Fruit fly (Drosophila melanogaster) whole organism, prepupa: ENCODE results near the gene CG4733.

Experiments used
- CG3032 ChIP-seq: fragments of 200-800 bp; optimal IDR thresholded peaks from 2 replicates; lab custom pipeline; 2019; ENCODE audit warnings: missing biosample characterization, mild to moderate bottlenecking, missing genetic modification characterization, moderate library complexity
- CG4318 ChIP-seq: fragments of 200-800 bp; sonication (Bioruptor generic); optimal IDR thresholded peaks from 3 replicates; lab custom pipeline; 2017; ENCODE audit warnings: missing biosample characterization, mild to moderate bottlenecking, missing genetic modification characterization
- topi ChIP-seq: fragments of 200-800 bp; sonication (Bioruptor generic); optimal IDR thresholded peaks from 3 replicates; lab custom pipeline; 2016; ENCODE audit warnings: missing biosample characterization, missing genetic modification characterization

DNA sequence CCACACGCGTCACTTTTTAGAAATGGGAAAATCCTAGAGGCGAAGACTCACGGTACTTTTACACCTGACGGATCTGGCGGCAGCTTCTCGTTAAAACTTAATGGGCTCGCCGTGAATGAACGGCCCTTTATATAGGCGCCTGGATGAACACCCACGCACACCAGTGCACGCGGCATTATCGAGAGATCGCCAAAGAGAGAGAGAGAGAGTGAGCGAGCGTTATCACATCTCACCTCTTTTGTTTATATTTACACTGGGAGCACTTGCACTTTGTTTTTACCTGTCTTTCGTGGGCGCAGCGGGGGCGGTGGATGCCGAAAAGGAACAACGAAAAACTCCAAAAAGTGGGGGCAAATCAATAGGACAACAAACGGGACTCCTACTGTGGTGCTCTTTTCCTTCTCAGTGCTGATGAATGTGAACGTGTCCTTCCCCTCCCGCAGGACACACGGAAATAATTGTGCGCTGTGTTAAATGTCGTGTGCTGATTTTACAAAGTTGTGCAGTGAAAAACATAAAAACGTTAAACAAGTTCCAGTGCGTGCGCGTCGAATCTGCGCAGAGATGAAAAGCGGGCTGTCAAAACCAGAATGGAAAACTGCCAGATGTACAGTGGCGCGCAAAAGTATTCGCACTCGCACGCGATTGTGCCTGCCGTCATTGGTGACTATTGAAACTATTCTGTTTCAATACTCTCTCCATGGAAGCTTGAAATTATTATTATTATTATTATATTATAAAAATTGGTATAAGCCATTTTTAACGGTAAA lies 15.2 kb upstream of the CG4733 start, which contains the start of gene Mrp5:
- TF ChIP-seq CG4318 (GFP tag; lab: Kevin White, UChicago) (no peak), topi (no peak), CG3032 (tag; lab: Kevin White, UChicago) (peak; percentile 31)
